Fruit fly (Drosophila melanogaster) whole organism, embryonic: ENCODE results near the gene CG1703.

Experiments used
- Ada2b ChIP-seq: fragments of 200-800 bp; sonication (Bioruptor generic); IDR thresholded peaks from 2 replicates; pipeline ENCODE4 v1.3.6; 2022; ENCODE audit warnings: missing biosample characterization, missing genetic modification characterization
- Asciz ChIP-seq: fragments of 200-800 bp; sonication (Bioruptor generic); optimal IDR thresholded peaks from 2 replicates; lab custom pipeline; 2017; ENCODE audit warnings: missing biosample characterization, mild to moderate bottlenecking, missing genetic modification characterization, missing genetic modification reagents
- Blimp-1 ChIP-seq: fragments of 200-800 bp; sonication (Bioruptor generic); optimal IDR thresholded peaks from 3 replicates; lab custom pipeline; 2018; ENCODE audit warnings: missing biosample characterization, missing genetic modification characterization, mild to moderate bottlenecking, moderate library complexity, missing genetic modification reagents
- CG10209 ChIP-seq: fragments of 200-800 bp; sonication (Bioruptor generic); optimal IDR thresholded peaks from 3 replicates; lab custom pipeline; 2017; ENCODE audit warnings: missing biosample characterization, mild to moderate bottlenecking, missing genetic modification characterization, missing genetic modification reagents
- CG13624 ChIP-seq: fragments of 200-800 bp; sonication (Bioruptor generic); optimal IDR thresholded peaks from 2 replicates; lab custom pipeline; 2016; ENCODE audit warnings: missing biosample characterization, missing genetic modification characterization
- CG14860 ChIP-seq: fragments of 200-800 bp; sonication (Bioruptor generic); IDR thresholded peaks from 3 replicates; pipeline ENCODE4 v1.3.6; 2022; ENCODE audit warnings: missing biosample characterization, missing genetic modification characterization; ENCODE audit not compliant: partially characterized antibody
- CG16779 ChIP-seq: fragments of 200-800 bp; sonication (Bioruptor generic); IDR thresholded peaks from 2 replicates; pipeline ENCODE4 v1.3.6; 2022; ENCODE audit warnings: missing biosample characterization, missing genetic modification characterization
- CG1792 ChIP-seq: fragments of 200-800 bp; sonication (Bioruptor generic); optimal IDR thresholded peaks from 2 replicates; lab custom pipeline; 2016; ENCODE audit warnings: missing biosample characterization, missing genetic modification characterization
- CG18262 ChIP-seq: fragments of 200-800 bp; optimal IDR thresholded peaks from 3 replicates; lab custom pipeline; 2019; ENCODE audit warnings: missing biosample characterization, mild to moderate bottlenecking, missing genetic modification characterization, moderate library complexity
- CG1832 ChIP-seq: fragments of 200-800 bp; sonication (Bioruptor generic); optimal IDR thresholded peaks from 2 replicates; lab custom pipeline; 2017; ENCODE audit warnings: missing biosample characterization, mild to moderate bottlenecking, missing genetic modification characterization, inconsistent platforms
- CG3065 ChIP-seq: fragments of 200-800 bp; sonication (Bioruptor generic); optimal IDR thresholded peaks from 2 replicates; lab custom pipeline; 2016; ENCODE audit warnings: missing biosample characterization, missing genetic modification characterization
- CG4360 ChIP-seq: fragments of 200-800 bp; sonication (Bioruptor generic); IDR thresholded peaks from 2 replicates; pipeline ENCODE4 v1.3.6; 2022; ENCODE audit warnings: missing biosample characterization, missing genetic modification characterization
- CG5953 ChIP-seq: fragments of 200-800 bp; sonication (Bioruptor generic); IDR thresholded peaks from 2 replicates; pipeline ENCODE4 v1.3.6; 2022; ENCODE audit warnings: missing biosample characterization, missing genetic modification characterization
- CG7271 ChIP-seq: fragments of 200-800 bp; sonication (Bioruptor generic); optimal IDR thresholded peaks from 2 replicates; lab custom pipeline; 2018; ENCODE audit warnings: missing biosample characterization, mild to moderate bottlenecking, missing genetic modification characterization, moderate library complexity
- CG7963 ChIP-seq: fragments of 200-800 bp; sonication (Bioruptor generic); IDR thresholded peaks from 3 replicates; pipeline ENCODE4 v1.3.6; 2022; ENCODE audit warnings: missing biosample characterization, missing genetic modification characterization; ENCODE audit not compliant: partially characterized antibody
- CG7987 ChIP-seq: fragments of 200-800 bp; sonication (Bioruptor generic); optimal IDR thresholded peaks from 2 replicates; lab custom pipeline; 2018; ENCODE audit warnings: missing biosample characterization, mild to moderate bottlenecking, missing genetic modification characterization, moderate library complexity
- CG8478 ChIP-seq: fragments of >200 bp; optimal IDR thresholded peaks from 2 replicates; lab custom pipeline; 2018
- CG9817 ChIP-seq: fragments of 200-800 bp; sonication (Bioruptor generic); optimal IDR thresholded peaks from 2 replicates; lab custom pipeline; 2018; ENCODE audit warnings: missing biosample characterization, mild to moderate bottlenecking, missing genetic modification characterization, moderate library complexity
- Camta ChIP-seq: fragments of 200-800 bp; sonication (Bioruptor generic); optimal IDR thresholded peaks from 2 replicates; lab custom pipeline; 2016; ENCODE audit warnings: missing biosample characterization, missing genetic modification characterization
- Dek ChIP-seq: fragments of 200-800 bp; sonication (Bioruptor generic); optimal IDR thresholded peaks from 3 replicates; lab custom pipeline; 2019; ENCODE audit warnings: missing biosample characterization, mild to moderate bottlenecking, missing genetic modification characterization, moderate library complexity
- Dfd ChIP-seq, 2 experiments: fragments of >200 bp; optimal IDR thresholded peaks; 2 replicates each; lab custom pipeline; 2017; ENCODE audit warnings: missing biosample characterization in 2 of 2, missing genetic modification characterization in 2 of 2
- Kr ChIP-seq: fragments of 200-800 bp; sonication (Bioruptor generic); optimal IDR thresholded peaks from 2 replicates; lab custom pipeline; 2017; ENCODE audit warnings: missing biosample characterization, mild to moderate bottlenecking, missing genetic modification characterization
- Optix ChIP-seq: fragments of 200-800 bp; sonication (Bioruptor generic); IDR thresholded peaks from 3 replicates; pipeline ENCODE4 v1.3.6; 2022; ENCODE audit warnings: missing biosample characterization, missing genetic modification characterization
- Side ChIP-seq: fragments of 200-800 bp; sonication (Bioruptor generic); optimal IDR thresholded peaks from 2 replicates; lab custom pipeline; 2016; ENCODE audit warnings: missing biosample characterization, missing genetic modification characterization
- Spps ChIP-seq: fragments of 200-800 bp; sonication (Bioruptor generic); optimal IDR thresholded peaks from 2 replicates; lab custom pipeline; 2018; ENCODE audit warnings: missing biosample characterization, mild to moderate bottlenecking, missing genetic modification characterization
- TFAM ChIP-seq: fragments of 200-800 bp; sonication (Bioruptor generic); optimal IDR thresholded peaks from 2 replicates; lab custom pipeline; 2017; ENCODE audit warnings: missing biosample characterization, missing genetic modification characterization, inconsistent platforms
- Vsx1 ChIP-seq: fragments of 200-800 bp; sonication (Bioruptor generic); optimal IDR thresholded peaks from 2 replicates; lab custom pipeline; 2017; ENCODE audit warnings: missing biosample characterization, mild to moderate bottlenecking, missing genetic modification characterization, missing genetic modification reagents
- bowl ChIP-seq: fragments of 200-800 bp; sonication (Bioruptor generic); IDR thresholded peaks from 2 replicates; pipeline ENCODE4 v1.3.6; 2022; ENCODE audit warnings: missing biosample characterization, missing genetic modification characterization
- cato ChIP-seq: fragments of 200-800 bp; sonication (Bioruptor generic); optimal IDR thresholded peaks from 2 replicates; lab custom pipeline; 2016; ENCODE audit warnings: missing biosample characterization, missing genetic modification characterization, borderline replicate concordance
- chinmo ChIP-seq: fragments of 200-800 bp; sonication (Bioruptor generic); IDR thresholded peaks from 4 replicates; pipeline ENCODE4 v1.3.6; 2022; ENCODE audit warnings: missing biosample characterization, missing genetic modification characterization; ENCODE audit not compliant: partially characterized antibody
- crp ChIP-seq, 2 experiments: fragments of 200-800 bp; sonication (Bioruptor generic); optimal IDR thresholded peaks; 2 replicates in 1 of 2; 3 replicates in 1 of 2; lab custom pipeline; 2017; ENCODE audit warnings: missing biosample characterization in 2 of 2, missing genetic modification characterization in 2 of 2, mild to moderate bottlenecking in 1 of 2, moderate library complexity in 1 of 2
- da ChIP-seq: fragments of 200-800 bp; sonication (Bioruptor generic); optimal IDR thresholded peaks from 2 replicates; lab custom pipeline; 2016; ENCODE audit warnings: missing biosample characterization, missing genetic modification characterization
- ewg ChIP-seq: fragments of 200-800 bp; sonication (Bioruptor generic); optimal IDR thresholded peaks from 3 replicates; lab custom pipeline; 2017; ENCODE audit warnings: mild to moderate bottlenecking, missing biosample characterization, missing genetic modification reagents, missing genetic modification characterization
- fd102C ChIP-seq: fragments of 200-800 bp; sonication (Bioruptor generic); optimal IDR thresholded peaks from 2 replicates; lab custom pipeline; 2018; ENCODE audit warnings: missing biosample characterization, mild to moderate bottlenecking, missing genetic modification characterization, moderate library complexity
- grn ChIP-seq: fragments of 200-800 bp; sonication (Bioruptor generic); optimal IDR thresholded peaks from 3 replicates; lab custom pipeline; 2017; ENCODE audit warnings: missing biosample characterization, missing genetic modification characterization
- jigr1 ChIP-seq: fragments of 200-800 bp; sonication (Bioruptor generic); IDR thresholded peaks from 3 replicates; pipeline ENCODE4 v1.3.6; 2022; ENCODE audit warnings: missing biosample characterization, missing genetic modification characterization
- nerfin-1 ChIP-seq: fragments of 200-800 bp; sonication (Bioruptor generic); optimal IDR thresholded peaks from 3 replicates; lab custom pipeline; 2019; ENCODE audit warnings: missing biosample characterization, mild to moderate bottlenecking, missing genetic modification characterization, moderate library complexity
- nerfin-2 ChIP-seq: fragments of 200-800 bp; sonication (Bioruptor generic); IDR thresholded peaks from 2 replicates; pipeline ENCODE4 v1.3.6; 2022; ENCODE audit warnings: missing biosample characterization, missing genetic modification characterization; ENCODE audit not compliant: partially characterized antibody
- nmo ChIP-seq: fragments of 200-800 bp; sonication (Bioruptor generic); optimal IDR thresholded peaks from 2 replicates; lab custom pipeline; 2018; ENCODE audit warnings: missing biosample characterization, mild to moderate bottlenecking, missing genetic modification characterization, moderate library complexity
- p53 ChIP-seq: fragments of 200-800 bp; sonication (Bioruptor generic); optimal IDR thresholded peaks from 2 replicates; lab custom pipeline; 2016; ENCODE audit warnings: missing biosample characterization, missing genetic modification characterization
- pzg ChIP-seq: fragments of 200-800 bp; sonication (Bioruptor generic); optimal IDR thresholded peaks from 3 replicates; lab custom pipeline; 2018; ENCODE audit warnings: missing biosample characterization, mild to moderate bottlenecking, missing genetic modification characterization, moderate library complexity
- ranshi ChIP-seq: fragments of 200-800 bp; sonication (Bioruptor generic); IDR thresholded peaks from 2 replicates; pipeline ENCODE4 v1.3.6; 2022; ENCODE audit warnings: missing biosample characterization, missing genetic modification characterization
- ssp ChIP-seq: fragments of 200-800 bp; sonication (Bioruptor generic); IDR thresholded peaks from 2 replicates; pipeline ENCODE4 v1.3.6; 2022; ENCODE audit warnings: missing biosample characterization, missing genetic modification characterization
- stc ChIP-seq: fragments of 200-800 bp; sonication (Bioruptor generic); IDR thresholded peaks from 2 replicates; pipeline ENCODE4 v1.3.6; 2022; ENCODE audit warnings: missing biosample characterization, missing genetic modification characterization
- toy ChIP-seq: fragments of 200-800 bp; sonication (Bioruptor generic); IDR thresholded peaks from 2 replicates; pipeline ENCODE4 v1.3.6; 2022; ENCODE audit warnings: missing biosample characterization, missing genetic modification characterization
- twi ChIP-seq: fragments of 200-800 bp; optimal IDR thresholded peaks from 2 replicates; lab custom pipeline; 2019; ENCODE audit warnings: missing biosample characterization, mild to moderate bottlenecking, missing genetic modification characterization, moderate library complexity
- vfl ChIP-seq: fragments of 200-800 bp; sonication (Bioruptor generic); optimal IDR thresholded peaks from 2 replicates; lab custom pipeline; 2016; ENCODE audit warnings: missing biosample characterization, missing genetic modification characterization

The CG1703 gene

dm6 chrX:11652991-11653390 is 41.3 kb downstream of the CG1703 start (continued):
- TF ChIP-seq vfl (GFP tag; lab: Kevin White, UChicago), result no peak
- peak; percentile 34 for TF ChIP-seq Blimp-1 (GFP tag; lab: Kevin White, UChicago)
- TF ChIP-seq CG10209, result no peak
- no peak for TF ChIP-seq p53 (GFP tag; lab: Kevin White, UChicago)
- no peak for TF ChIP-seq CG9817 (tag; lab: Kevin White, UChicago)
- no peak for TF ChIP-seq Vsx1 (GFP tag; lab: Kevin White, UChicago)
- no peak for TF ChIP-seq CG13624 (GFP tag; lab: Kevin White, UChicago)
- TF ChIP-seq nerfin-1 (tag; lab: Kevin White, UChicago), result no peak
- TF ChIP-seq pzg (GFP tag; lab: Kevin White, UChicago), result no peak
- TF ChIP-seq CG8478, result no peak
- TF ChIP-seq CG7987 (GFP tag; lab: Kevin White, UChicago), result no peak
- no peak for TF ChIP-seq Dfd (GFP tag; optimal IDR thresholded peaks at IDR 0.05; lab: Kevin White, UChicago)
- TF ChIP-seq CG7271 (tag; lab: Kevin White, UChicago), result no peak
- TF ChIP-seq ewg (GFP tag; lab: Kevin White, UChicago), result no peak
- no peak for TF ChIP-seq cato (GFP tag; lab: Kevin White, UChicago)
- TF ChIP-seq Camta (GFP tag; lab: Kevin White, UChicago), result no peak
- TF ChIP-seq ranshi (GFP tag; lab: Robert Waterston, UW), result peak; percentile 20; the same call in 1 of the 2 replicates
- 0 out of 2 replicates have a peak, but pooled peaks have one; percentile 17 for TF ChIP-seq stc (GFP tag; lab: Robert Waterston, UW)
- no peak for TF ChIP-seq bowl (GFP tag; lab: Robert Waterston, UW)
- no peak for TF ChIP-seq jigr1 (GFP tag; lab: Robert Waterston, UW)
- TF ChIP-seq nerfin-2, result no peak
- TF ChIP-seq CG16779 (GFP tag; lab: Robert Waterston, UW), result no peak
- no peak for TF ChIP-seq da (GFP tag; lab: Kevin White, UChicago)
- peak; percentile 7 for TF ChIP-seq Asciz (GFP tag; lab: Kevin White, UChicago)
- TF ChIP-seq nmo (GFP tag; lab: Kevin White, UChicago), result no peak
- peak; percentile 33; the same call in 1 of the 3 replicates for TF ChIP-seq Optix (GFP tag; lab: Robert Waterston, UW)
- TF ChIP-seq Ada2b (GFP tag; lab: Robert Waterston, UW), result peak; percentile 49; the same call in 1 of the 2 replicates
- TF ChIP-seq chinmo (GFP tag; lab: Robert Waterston, UW), result no peak
- no peak for TF ChIP-seq Dek
- TF ChIP-seq Spps, result no peak
- no peak for TF ChIP-seq twi (tag; lab: Kevin White, UChicago)
- TF ChIP-seq CG18262 (tag; lab: Kevin White, UChicago), result no peak
- no peak for TF ChIP-seq CG1792 (GFP tag; lab: Kevin White, UChicago)
- TF ChIP-seq Side (GFP tag; lab: Kevin White, UChicago), result no peak
- no peak for TF ChIP-seq CG4360 (GFP tag; lab: Robert Waterston, UW)
- TF ChIP-seq grn (GFP tag; lab: Kevin White, UChicago), result no peak
- TF ChIP-seq CG14860, result no peak
- no peak for TF ChIP-seq ssp
- no peak for TF ChIP-seq Kr (GFP tag; lab: Kevin White, UChicago)
- TF ChIP-seq crp (GFP tag; optimal IDR thresholded peaks at IDR 0.05; lab: Kevin White, UChicago), result no peak
- TF ChIP-seq CG1832 (GFP tag; lab: Kevin White, UChicago), result no peak
- no peak for TF ChIP-seq fd102C (GFP tag; lab: Kevin White, UChicago)
- TF ChIP-seq CG7963 (GFP tag; lab: Robert Waterston, UW), result no peak
- no peak for TF ChIP-seq TFAM (GFP tag; lab: Kevin White, UChicago)
- no peak for TF ChIP-seq toy (GFP tag; lab: Robert Waterston, UW)
- TF ChIP-seq CG5953, result no peak
- TF ChIP-seq CG3065 (GFP tag; lab: Kevin White, UChicago), result no peak
